Worm (Caenorhabditis elegans) whole organism, early embryonic: Measurements from ENCODE around the gene srr-10.

Source experiments
- B0310.2 ChIP-seq: sonication (generic microtip); optimal IDR thresholded peaks from 2 replicates; lab custom pipeline; 2016; ENCODE audit warnings: mild to moderate bottlenecking, missing genetic modification characterization, missing compliant biosample characterization
- F13C5.2 ChIP-seq: sonication (generic microtip); optimal IDR thresholded peaks from 2 replicates; lab custom pipeline; 2017; ENCODE audit warnings: mild to moderate bottlenecking, missing genetic modification characterization, inconsistent platforms, missing compliant biosample characterization
- aly-1 ChIP-seq: sonication (generic microtip); optimal IDR thresholded peaks from 2 replicates; lab custom pipeline; 2016; ENCODE audit warnings: missing genetic modification characterization, missing compliant biosample characterization
- ama-1 ChIP-seq: fragments of 150-350 bp; optimal IDR thresholded peaks from 2 replicates; lab custom pipeline; 2014
- ceh-13 ChIP-seq: fragments of 200-800 bp; sonication (Bioruptor generic); optimal IDR thresholded peaks from 2 replicates; lab custom pipeline; 2018; ENCODE audit warnings: mild to moderate bottlenecking, missing genetic modification characterization, missing compliant biosample characterization
- ceh-36 ChIP-seq: sonication (generic microtip); optimal IDR thresholded peaks from 2 replicates; lab custom pipeline; 2016; ENCODE audit warnings: missing genetic modification characterization, inconsistent platforms, missing compliant biosample characterization
- ets-7 ChIP-seq: sonication (generic microtip); optimal IDR thresholded peaks from 2 replicates; lab custom pipeline; 2016; ENCODE audit warnings: missing genotype, missing genetic modification characterization, missing compliant biosample characterization
- flt-1 ChIP-seq: fragments of 200-800 bp; sonication (Bioruptor generic); IDR thresholded peaks from 2 replicates; pipeline ENCODE4 v1.3.6; 2022; ENCODE audit warnings: missing genetic modification characterization, missing compliant biosample characterization
- hmbx-1 ChIP-seq: sonication (generic microtip); optimal IDR thresholded peaks from 2 replicates; lab custom pipeline; 2016; ENCODE audit warnings: mild to moderate bottlenecking, missing genetic modification characterization, missing compliant biosample characterization
- hmg-4 ChIP-seq: fragments of 200-800 bp; sonication (Bioruptor generic); optimal IDR thresholded peaks from 2 replicates; lab custom pipeline; 2018; ENCODE audit warnings: mild to moderate bottlenecking, missing genetic modification characterization, missing compliant biosample characterization
- hnd-1 ChIP-seq: sonication (generic microtip); optimal IDR thresholded peaks from 2 replicates; lab custom pipeline; 2016; ENCODE audit warnings: missing genetic modification characterization, missing compliant biosample characterization
- pes-1 ChIP-seq: fragments of 200-800 bp; sonication (Bioruptor generic); IDR thresholded peaks from 2 replicates; pipeline ENCODE4 v1.3.6; 2022; ENCODE audit warnings: missing genetic modification reagents, missing genetic modification characterization, missing compliant biosample characterization
- scrt-1 ChIP-seq: fragments of 200-800 bp; sonication (Bioruptor generic); IDR thresholded peaks from 2 replicates; pipeline ENCODE4 v1.3.6; 2022; ENCODE audit warnings: missing genetic modification characterization, missing compliant biosample characterization
- sea-1 ChIP-seq: fragments of 200-800 bp; sonication (Bioruptor generic); conservative IDR thresholded peaks from 2 replicates; pipeline ENCODE4 v1.3.6; 2022; ENCODE audit warnings: missing genetic modification characterization, missing compliant biosample characterization
- tbx-11 ChIP-seq: fragments of 200-800 bp; sonication (Bioruptor generic); IDR thresholded peaks from 2 replicates; pipeline ENCODE4 v1.3.6; 2022; ENCODE audit warnings: missing genetic modification characterization, missing compliant biosample characterization
- tbx-37 ChIP-seq: fragments of 200-800 bp; sonication (Bioruptor generic); conservative IDR thresholded peaks from 2 replicates; pipeline ENCODE4 v1.3.6; 2022; ENCODE audit warnings: missing genetic modification reagents, missing genetic modification characterization, missing compliant biosample characterization
- tra-4 ChIP-seq: sonication (generic microtip); optimal IDR thresholded peaks from 2 replicates; lab custom pipeline; 2017; ENCODE audit warnings: missing genetic modification characterization, missing compliant biosample characterization

srr-10 gene

ce11 chrV:7773647-7774046, 38.2 kb downstream of the srr-10 start:
- TF ChIP-seq F13C5.2 (tag; lab: Kevin White, UChicago) (no peak), ceh-13 (no peak)

ce11 chrV:7774143-7774595, 38.8 kb downstream of the srr-10 start, which contains the start of gene grl-10:
Gene grl-10 (plus strand): TSS chrV:7774545.
- TF ChIP-seq F13C5.2 (tag; lab: Kevin White, UChicago) (no peak), ceh-36 (tag; lab: Kevin White, UChicago) (no peak), scrt-1 (no peak), hnd-1 (no peak), sea-1 (GFP tag; lab: Robert Waterston, UW) (no peak), tra-4 (tag; lab: Kevin White, UChicago) (no peak), ets-7 (no peak), ama-1 (lab: Kevin White, UChicago) (no peak), hmg-4 (GFP tag; lab: Kevin White, UChicago) (no peak), ceh-13 (no peak), pes-1 (no peak), hmbx-1 (tag; lab: Kevin White, UChicago) (no peak), tbx-37 (GFP tag; lab: Robert Waterston, UW) (no peak), aly-1 (no peak), B0310.2 (tag; lab: Kevin White, UChicago) (no peak), tbx-11 (GFP tag; lab: Robert Waterston, UW) (no peak), flt-1 (GFP tag; lab: Robert Waterston, UW) (no peak)

- TF ChIP-seq scrt-1: no peak
- TF ChIP-seq hmbx-1 (tag; lab: Kevin White, UChicago): no peak
- no peak for TF ChIP-seq hnd-1
- no peak for TF ChIP-seq tra-4 (tag; lab: Kevin White, UChicago)
- no peak for TF ChIP-seq ama-1 (lab: Kevin White, UChicago)
- TF ChIP-seq pes-1: no peak
- no peak for TF ChIP-seq flt-1 (GFP tag; lab: Robert Waterston, UW)
- no peak for TF ChIP-seq ceh-13
- TF ChIP-seq B0310.2 (tag; lab: Kevin White, UChicago): no peak
- TF ChIP-seq ceh-36 (tag; lab: Kevin White, UChicago): no peak
- no peak for TF ChIP-seq ets-7
- no peak for TF ChIP-seq hmg-4 (GFP tag; lab: Kevin White, UChicago)
Measured at ce11 chrV:7775226-7775625, 39.8 kb downstream of the srr-10 start.

- TF ChIP-seq F13C5.2 (tag; lab: Kevin White, UChicago) (peak; percentile 50), hmbx-1 (tag; lab: Kevin White, UChicago) (no peak), pes-1 (peak; percentile 37; the same call in 1 of the 2 replicates), flt-1 (GFP tag; lab: Robert Waterston, UW) (peak; percentile 26; the same call in 1 of the 2 replicates), hmg-4 (GFP tag; lab: Kevin White, UChicago) (peak; percentile 53), B0310.2 (tag; lab: Kevin White, UChicago) (no peak)
Measured at ce11 chrV:7776029-7776628, 40.7 kb downstream of the srr-10 start, which contains the start of the genes rpl-39 and rps-30. Gene rpl-39 (minus strand): TSS chrV:7776079. Gene rps-30 (plus strand): TSS chrV:7776578.

ce11 chrV:7777098-7777497, 41.7 kb downstream of the srr-10 start, which contains the start of gene C26F1.3:
Gene C26F1.3 (plus strand): TSS chrV:7777300.
- no peak for TF ChIP-seq ceh-13
- TF ChIP-seq tra-4 (tag; lab: Kevin White, UChicago): no peak
- no peak for TF ChIP-seq hmbx-1 (tag; lab: Kevin White, UChicago)
- TF ChIP-seq pes-1: no peak
- no peak for TF ChIP-seq sea-1 (GFP tag; lab: Robert Waterston, UW)
- TF ChIP-seq scrt-1: no peak
- TF ChIP-seq tbx-37 (GFP tag; lab: Robert Waterston, UW): no peak
- TF ChIP-seq F13C5.2 (tag; lab: Kevin White, UChicago): no peak
- no peak for TF ChIP-seq ama-1 (lab: Kevin White, UChicago)
- TF ChIP-seq hmg-4 (GFP tag; lab: Kevin White, UChicago): no peak
- no peak for TF ChIP-seq aly-1
- TF ChIP-seq ceh-36 (tag; lab: Kevin White, UChicago): no peak
- TF ChIP-seq B0310.2 (tag; lab: Kevin White, UChicago): no peak
- TF ChIP-seq flt-1 (GFP tag; lab: Robert Waterston, UW): no peak
- TF ChIP-seq tbx-11 (GFP tag; lab: Robert Waterston, UW): no peak
- TF ChIP-seq ets-7: no peak
- TF ChIP-seq hnd-1: no peak

ce11 chrV:7778999-7779398, 43.6 kb downstream of the srr-10 start:
- TF ChIP-seq tra-4 (tag; lab: Kevin White, UChicago) (no peak), ceh-36 (tag; lab: Kevin White, UChicago) (no peak), hmbx-1 (tag; lab: Kevin White, UChicago) (no peak), tbx-11 (GFP tag; lab: Robert Waterston, UW) (no peak), B0310.2 (tag; lab: Kevin White, UChicago) (no peak), F13C5.2 (tag; lab: Kevin White, UChicago) (no peak), scrt-1 (no peak), ama-1 (lab: Kevin White, UChicago) (no peak), hnd-1 (no peak), ets-7 (no peak), aly-1 (no peak), pes-1 (no peak), tbx-37 (GFP tag; lab: Robert Waterston, UW) (no peak), hmg-4 (GFP tag; lab: Kevin White, UChicago) (no peak), ceh-13 (no peak), sea-1 (GFP tag; lab: Robert Waterston, UW) (no peak), flt-1 (GFP tag; lab: Robert Waterston, UW) (no peak)

ce11 chrV:7781511-7781910, 46.1 kb downstream of the srr-10 start, which contains the start of gene cyp-32A1:
Gene cyp-32A1 (plus strand): TSS chrV:7781811.
- no peak for TF ChIP-seq sea-1 (GFP tag; lab: Robert Waterston, UW)
- no peak for TF ChIP-seq hnd-1
- no peak for TF ChIP-seq F13C5.2 (tag; lab: Kevin White, UChicago)
